Fruit fly (Drosophila melanogaster) whole organism, embryonic: Measurements from ENCODE around the gene lectin-24A.

Source experiments
- Atf3 ChIP-seq: fragments of 200-800 bp; sonication (Bioruptor generic); optimal IDR thresholded peaks from 3 replicates; lab custom pipeline; 2016; ENCODE audit warnings: missing biosample characterization, missing genetic modification characterization
- Bteb2 ChIP-seq: fragments of 200-800 bp; sonication (Bioruptor generic); optimal IDR thresholded peaks from 2 replicates; lab custom pipeline; 2016; ENCODE audit warnings: missing biosample characterization, missing genetic modification characterization
- CG10267 ChIP-seq: fragments of 200-800 bp; sonication (Bioruptor generic); optimal IDR thresholded peaks from 2 replicates; lab custom pipeline; 2018; ENCODE audit warnings: missing biosample characterization, mild to moderate bottlenecking, missing genetic modification characterization, moderate library complexity
- CG10366 ChIP-seq: fragments of 200-800 bp; sonication (Bioruptor generic); IDR thresholded peaks from 2 replicates; pipeline ENCODE4 v1.3.6; 2022; ENCODE audit warnings: missing biosample characterization, missing genetic modification characterization
- CG10543 ChIP-seq: fragments of 200-800 bp; sonication (Bioruptor generic); optimal IDR thresholded peaks from 3 replicates; lab custom pipeline; 2017; ENCODE audit warnings: missing biosample characterization, mild to moderate bottlenecking, missing genetic modification characterization, moderate library complexity
- CG11560 ChIP-seq: fragments of 200-800 bp; sonication (Bioruptor generic); IDR thresholded peaks from 3 replicates; pipeline ENCODE4 v1.3.6; 2022; ENCODE audit warnings: missing biosample characterization, missing genetic modification characterization
- CG12659 ChIP-seq: fragments of 200-800 bp; sonication (Bioruptor generic); optimal IDR thresholded peaks from 3 replicates; lab custom pipeline; 2017; ENCODE audit warnings: mild to moderate bottlenecking, missing biosample characterization, missing genetic modification reagents, missing genetic modification characterization
- CG14050 ChIP-seq: fragments of 200-800 bp; sonication (Bioruptor generic); IDR thresholded peaks from 3 replicates; pipeline ENCODE4 v1.3.6; 2022; ENCODE audit warnings: missing biosample characterization, missing genetic modification characterization
- CG14667 ChIP-seq: fragments of 200-800 bp; sonication (Bioruptor generic); IDR thresholded peaks from 2 replicates; pipeline ENCODE4 v1.3.6; 2022; ENCODE audit warnings: missing biosample characterization, missing genetic modification characterization
- CG2120 ChIP-seq: fragments of 200-800 bp; sonication (Bioruptor generic); optimal IDR thresholded peaks from 3 replicates; lab custom pipeline; 2016; ENCODE audit warnings: missing biosample characterization, missing genetic modification characterization
- CG2202 ChIP-seq: fragments of 200-800 bp; sonication (Bioruptor generic); optimal IDR thresholded peaks from 2 replicates; lab custom pipeline; 2018; ENCODE audit warnings: missing biosample characterization, mild to moderate bottlenecking, missing genetic modification characterization
- CG30403 ChIP-seq: fragments of 200-800 bp; sonication (Bioruptor generic); optimal IDR thresholded peaks from 3 replicates; lab custom pipeline; 2016; ENCODE audit warnings: missing biosample characterization, missing genetic modification characterization
- CG32532 ChIP-seq: fragments of 200-800 bp; sonication (Bioruptor generic); IDR thresholded peaks from 2 replicates; pipeline ENCODE4 v1.3.6; 2022; ENCODE audit warnings: missing biosample characterization, missing genetic modification characterization
- CG3281 ChIP-seq: fragments of 200-800 bp; sonication (Bioruptor generic); optimal IDR thresholded peaks from 3 replicates; lab custom pipeline; 2017; ENCODE audit warnings: missing biosample characterization, mild to moderate bottlenecking, missing genetic modification characterization
- CG3995 ChIP-seq: fragments of 200-800 bp; sonication (Bioruptor generic); optimal IDR thresholded peaks from 3 replicates; lab custom pipeline; 2016; ENCODE audit warnings: missing biosample characterization, missing genetic modification characterization
- CG4730 ChIP-seq: fragments of 200-800 bp; sonication (Bioruptor generic); IDR thresholded peaks from 2 replicates; pipeline ENCODE4 v1.3.6; 2022; ENCODE audit warnings: missing biosample characterization, missing genetic modification characterization
- CG6689 ChIP-seq: fragments of 200-800 bp; sonication (Bioruptor generic); IDR thresholded peaks from 2 replicates; pipeline ENCODE4 v1.3.6; 2022; ENCODE audit warnings: missing biosample characterization, missing genetic modification characterization
- CG8290 ChIP-seq, 3 experiments: fragments of 200-800 bp; sonication (Bioruptor generic); optimal IDR thresholded peaks; 2 replicates each; lab custom pipeline; 2016 to 2019; ENCODE audit warnings: missing biosample characterization in 3 of 3, missing genetic modification characterization in 3 of 3, mild to moderate bottlenecking in 2 of 3, moderate library complexity in 1 of 3
- CG9817 ChIP-seq: fragments of 200-800 bp; sonication (Bioruptor generic); optimal IDR thresholded peaks from 2 replicates; lab custom pipeline; 2018; ENCODE audit warnings: missing biosample characterization, mild to moderate bottlenecking, missing genetic modification characterization, moderate library complexity
- Drgx ChIP-seq: fragments of 200-800 bp; sonication (Bioruptor generic); IDR thresholded peaks from 2 replicates; pipeline ENCODE4 v1.3.6; 2022; ENCODE audit warnings: missing biosample characterization, missing genetic modification characterization
- E2f1 ChIP-seq: fragments of 200-800 bp; sonication (Bioruptor generic); IDR thresholded peaks from 2 replicates; pipeline ENCODE4 v1.3.6; 2022; ENCODE audit warnings: missing biosample characterization, missing genetic modification characterization
- E2f2 ChIP-seq: fragments of 200-800 bp; sonication (Bioruptor generic); IDR thresholded peaks from 2 replicates; pipeline ENCODE4 v1.3.6; 2022; ENCODE audit warnings: missing biosample characterization, missing genetic modification characterization
- Ets65A ChIP-seq: fragments of 200-800 bp; sonication (Bioruptor generic); peaks from one replicate; lab custom pipeline; 2016; ENCODE audit warnings: missing biosample characterization, missing genetic modification characterization
- Fer3 ChIP-seq: fragments of 200-800 bp; sonication (Bioruptor generic); optimal IDR thresholded peaks from 2 replicates; lab custom pipeline; 2018; ENCODE audit warnings: missing biosample characterization, mild to moderate bottlenecking, missing genetic modification characterization, moderate library complexity
- Gsc ChIP-seq: fragments of 200-800 bp; sonication (Bioruptor generic); IDR thresholded peaks from 2 replicates; pipeline ENCODE4 v1.3.6; 2022; ENCODE audit warnings: missing biosample characterization, missing genetic modification characterization
- HmgD ChIP-seq: fragments of 200-800 bp; sonication (Bioruptor generic); optimal IDR thresholded peaks from 3 replicates; lab custom pipeline; 2016; ENCODE audit warnings: missing biosample characterization, missing genetic modification characterization
- HmgZ ChIP-seq: fragments of 200-800 bp; sonication (Bioruptor generic); optimal IDR thresholded peaks from 2 replicates; lab custom pipeline; 2018; ENCODE audit warnings: missing biosample characterization, mild to moderate bottlenecking, missing genetic modification characterization
- Hmr ChIP-seq: fragments of 200-800 bp; sonication (Bioruptor generic); optimal IDR thresholded peaks from 3 replicates; lab custom pipeline; 2017; ENCODE audit warnings: mild to moderate bottlenecking, missing biosample characterization, missing genetic modification reagents, missing genetic modification characterization
- Lhr ChIP-seq: fragments of 200-800 bp; sonication (Bioruptor generic); optimal IDR thresholded peaks from 3 replicates; lab custom pipeline; 2017; ENCODE audit warnings: mild to moderate bottlenecking, missing biosample characterization, missing genetic modification reagents, missing genetic modification characterization
- Poxn ChIP-seq: fragments of 200-800 bp; sonication (Bioruptor generic); IDR thresholded peaks from 2 replicates; pipeline ENCODE4 v1.3.6; 2022; ENCODE audit warnings: missing biosample characterization, missing genetic modification characterization
- Six4 ChIP-seq: fragments of 200-800 bp; sonication (Bioruptor generic); optimal IDR thresholded peaks from 2 replicates; lab custom pipeline; 2016; ENCODE audit warnings: missing biosample characterization, missing genetic modification characterization
- Spps ChIP-seq: fragments of 200-800 bp; sonication (Bioruptor generic); optimal IDR thresholded peaks from 2 replicates; lab custom pipeline; 2018; ENCODE audit warnings: missing biosample characterization, mild to moderate bottlenecking, missing genetic modification characterization
- Ssrp ChIP-seq: fragments of 200-800 bp; sonication (Bioruptor generic); optimal IDR thresholded peaks from 2 replicates; lab custom pipeline; 2018; ENCODE audit warnings: missing biosample characterization, mild to moderate bottlenecking, missing genetic modification characterization, moderate library complexity
- Usf ChIP-seq: fragments of 200-800 bp; sonication (Bioruptor generic); optimal IDR thresholded peaks from 2 replicates; lab custom pipeline; 2017; ENCODE audit warnings: missing genotype, missing biosample characterization, missing genetic modification characterization
- abd-A ChIP-seq: fragments of 200-800 bp; sonication (Bioruptor generic); optimal IDR thresholded peaks from 3 replicates; lab custom pipeline; 2019; ENCODE audit warnings: missing biosample characterization, mild to moderate bottlenecking, missing genetic modification characterization, moderate library complexity
- bcd ChIP-seq: fragments of 200-800 bp; sonication (Bioruptor generic); optimal IDR thresholded peaks from 2 replicates; lab custom pipeline; 2017; ENCODE audit warnings: missing biosample characterization, mild to moderate bottlenecking, missing genetic modification characterization
- cato ChIP-seq: fragments of 200-800 bp; sonication (Bioruptor generic); optimal IDR thresholded peaks from 2 replicates; lab custom pipeline; 2016; ENCODE audit warnings: missing biosample characterization, missing genetic modification characterization, borderline replicate concordance
- dati ChIP-seq: fragments of 200-800 bp; sonication (Bioruptor generic); IDR thresholded peaks from 2 replicates; pipeline ENCODE4 v1.3.6; 2022; ENCODE audit warnings: missing biosample characterization, missing genetic modification characterization
- grn ChIP-seq: fragments of 200-800 bp; sonication (Bioruptor generic); optimal IDR thresholded peaks from 3 replicates; lab custom pipeline; 2017; ENCODE audit warnings: missing biosample characterization, missing genetic modification characterization
- h ChIP-seq: fragments of >200 bp; optimal IDR thresholded peaks from 2 replicates; lab custom pipeline; 2017
- ind ChIP-seq: fragments of 200-800 bp; sonication (Bioruptor generic); optimal IDR thresholded peaks from 3 replicates; lab custom pipeline; 2016; ENCODE audit warnings: missing biosample characterization, missing genetic modification characterization
- inv ChIP-seq: fragments of 200-800 bp; sonication (Bioruptor generic); IDR thresholded peaks from 2 replicates; pipeline ENCODE4 v1.3.6; 2022; ENCODE audit warnings: missing biosample characterization, missing genetic modification characterization; ENCODE audit not compliant: partially characterized antibody
- knrl ChIP-seq: fragments of 200-800 bp; sonication (Bioruptor generic); IDR thresholded peaks from 3 replicates; pipeline ENCODE4 v1.3.6; 2022; ENCODE audit warnings: missing biosample characterization, missing genetic modification characterization; ENCODE audit not compliant: partially characterized antibody
- maf-S ChIP-seq: fragments of 200-800 bp; sonication (Bioruptor generic); optimal IDR thresholded peaks from 2 replicates; lab custom pipeline; 2016; ENCODE audit warnings: missing biosample characterization, missing genetic modification characterization
- org-1 ChIP-seq: fragments of 200-800 bp; sonication (Bioruptor generic); optimal IDR thresholded peaks from 2 replicates; lab custom pipeline; 2017; ENCODE audit warnings: missing biosample characterization, missing genetic modification characterization
- peb ChIP-seq: fragments of 200-800 bp; sonication (Bioruptor generic); IDR thresholded peaks from 2 replicates; pipeline ENCODE4 v1.3.6; 2022; ENCODE audit warnings: missing biosample characterization, missing genetic modification characterization
- pum ChIP-seq: fragments of 200-800 bp; sonication (Bioruptor generic); optimal IDR thresholded peaks from 2 replicates; lab custom pipeline; 2016; ENCODE audit warnings: missing biosample characterization, missing genetic modification characterization
- sens ChIP-seq: fragments of 200-800 bp; sonication (Bioruptor generic); peaks from one replicate; lab custom pipeline; 2016; ENCODE audit warnings: missing biosample characterization, missing genetic modification characterization
- sob ChIP-seq: fragments of 200-800 bp; sonication (Bioruptor generic); IDR thresholded peaks from 2 replicates; pipeline ENCODE4 v1.3.6; 2022; ENCODE audit warnings: missing biosample characterization, missing genetic modification characterization
- ssp ChIP-seq: fragments of 200-800 bp; sonication (Bioruptor generic); IDR thresholded peaks from 2 replicates; pipeline ENCODE4 v1.3.6; 2022; ENCODE audit warnings: missing biosample characterization, missing genetic modification characterization
- tna ChIP-seq: fragments of 200-800 bp; sonication (Bioruptor generic); IDR thresholded peaks from 2 replicates; pipeline ENCODE4 v1.3.6; 2022; ENCODE audit warnings: missing biosample characterization, missing genetic modification characterization; ENCODE audit not compliant: partially characterized antibody

The lectin-24A gene

DNA sequence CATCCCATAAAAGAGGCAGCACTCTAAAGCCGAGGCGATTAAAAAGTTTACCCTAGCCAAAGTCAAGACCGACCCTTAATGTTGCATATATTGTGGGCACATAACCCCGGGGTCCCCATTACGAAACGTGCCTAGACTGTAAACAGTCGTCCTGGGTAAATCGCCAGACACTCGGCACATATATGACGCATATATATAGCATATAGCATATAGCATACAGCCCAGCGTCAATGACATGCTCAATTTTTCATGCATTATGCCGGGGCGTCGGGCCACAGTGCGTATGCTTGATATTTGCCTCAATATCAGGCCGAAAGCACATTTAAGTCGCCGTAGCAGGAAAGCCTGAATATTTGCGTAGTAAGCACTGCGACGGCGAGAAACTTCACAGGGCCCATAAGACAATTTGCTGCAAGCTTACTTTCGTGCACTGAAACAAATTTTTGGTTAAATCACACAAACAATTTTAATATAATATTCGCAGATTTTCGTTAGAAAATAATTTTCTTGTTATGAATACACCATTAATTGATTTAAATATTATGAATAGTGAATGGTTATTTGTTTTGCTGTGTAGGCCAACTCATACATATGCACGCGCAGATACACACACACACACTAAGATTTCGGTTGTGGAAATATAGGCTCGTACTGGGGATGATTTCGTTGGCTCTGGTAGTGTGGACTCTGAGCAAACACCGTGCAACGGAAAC lies 37.4 kb upstream of the lectin-24A start (continued):
- TF ChIP-seq E2f1 (GFP tag; lab: Robert Waterston, UW) (peak; percentile 18; the same call in 1 of the 2 replicates), CG9817 (peak; percentile 4), CG2120 (peak; percentile 78), HmgZ (tag; lab: Kevin White, UChicago) (peak; percentile 10), cato (GFP tag; lab: Kevin White, UChicago) (no peak), E2f2 (GFP tag; lab: Robert Waterston, UW) (peak; percentile 25; the same call in 1 of the 2 replicates), inv (no peak), Lhr (GFP tag; lab: Kevin White, UChicago) (no peak), CG6689 (GFP tag; lab: Robert Waterston, UW) (peak; percentile 33; the same call in 1 of the 2 replicates), Six4 (GFP tag; lab: Kevin White, UChicago) (no peak), CG10267 (tag; lab: Kevin White, UChicago) (peak; percentile 0), Ssrp (tag; lab: Kevin White, UChicago) (no peak), CG30403 (GFP tag; lab: Kevin White, UChicago) (peak; percentile 27), Poxn (GFP tag; lab: Robert Waterston, UW) (no peak), HmgD (GFP tag; lab: Kevin White, UChicago) (no peak), CG10543 (GFP tag; lab: Kevin White, UChicago) (no peak), tna (GFP tag; lab: Robert Waterston, UW) (no peak), Ets65A (GFP tag; lab: Kevin White, UChicago) (peak; percentile 61), CG8290 (GFP tag; optimal IDR thresholded peaks at IDR 0.05; lab: Kevin White, UChicago) (no peak), CG8290 (tag; optimal IDR thresholded peaks at IDR 0.05; lab: Kevin White, UChicago) (no peak), maf-S (GFP tag; lab: Kevin White, UChicago) (no peak), abd-A (tag; lab: Kevin White, UChicago) (no peak), Drgx (GFP tag; lab: Robert Waterston, UW) (no peak), ssp (0 out of 2 replicates have a peak, but pooled peaks have one; percentile 35), Fer3 (tag; lab: Kevin White, UChicago) (peak; percentile 54), CG14050 (no peak), Spps (no peak), CG2202 (tag; lab: Kevin White, UChicago) (no peak), sob (GFP tag; lab: Robert Waterston, UW) (peak; percentile 67), CG12659 (GFP tag; lab: Kevin White, UChicago) (peak; percentile 25), CG4730 (GFP tag; lab: Robert Waterston, UW) (no peak), CG14667 (no peak), peb (GFP tag; lab: Robert Waterston, UW) (no peak), CG3281 (GFP tag; lab: Kevin White, UChicago) (peak; percentile 62), org-1 (no peak), Gsc (no peak), pum (GFP tag; lab: Kevin White, UChicago) (no peak), Usf (no peak), bcd (GFP tag; lab: Kevin White, UChicago) (peak; percentile 43), knrl (GFP tag; lab: Robert Waterston, UW) (no peak), grn (GFP tag; lab: Kevin White, UChicago) (no peak), Bteb2 (GFP tag; lab: Kevin White, UChicago) (peak; percentile 2), sens (GFP tag; lab: Kevin White, UChicago) (peak; percentile 32), CG32532 (GFP tag; lab: Robert Waterston, UW) (peak; percentile 47; the same call in 1 of the 2 replicates), CG3995 (GFP tag; lab: Kevin White, UChicago) (no peak), Atf3 (GFP tag; lab: Kevin White, UChicago) (no peak), Hmr (GFP tag; lab: Kevin White, UChicago) (peak; percentile 81), dati (no peak), ind (GFP tag; lab: Kevin White, UChicago) (peak; percentile 19), h (no peak), CG11560 (tag; lab: Robert Waterston, UW) (no peak), CG10366 (0 out of 2 replicates have a peak, but pooled peaks have one; percentile 7)
